Fruit fly (Drosophila melanogaster) ovary, adult (tissue): Measurements from ENCODE around the gene CG17159.

Experiments used
- CG17801 ChIP-seq: fragments of 200-800 bp; optimal IDR thresholded peaks from 2 replicates; lab custom pipeline; 2019; ENCODE audit warnings: missing biosample characterization, mild to moderate bottlenecking, missing genetic modification characterization, moderate library complexity; ENCODE audit not compliant: partially characterized antibody

CG17159 gene

DNA sequence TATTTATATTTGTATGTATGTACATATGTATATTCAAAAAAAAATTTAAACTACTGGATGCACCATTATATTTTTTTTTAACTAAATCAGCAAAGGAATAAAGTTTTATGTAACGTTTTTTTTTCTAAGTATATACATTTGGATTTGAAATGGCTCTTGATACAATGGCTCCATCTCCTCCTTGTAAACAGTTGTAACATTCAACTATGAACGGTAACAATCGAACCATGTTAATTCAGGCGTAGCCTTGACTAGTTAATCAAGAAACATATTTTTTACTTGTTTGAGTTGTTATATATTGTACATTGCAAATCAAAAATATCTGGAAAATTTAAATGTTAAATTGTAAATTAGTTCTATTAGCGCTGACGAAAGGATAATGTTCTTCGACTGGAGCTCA, 56.7 kb downstream of the CG17159 start, which contains the start of gene CG12061:
Gene CG12061 (plus strand): TSS at position 301 of the 400 bp plus-strand sequence.
- TF ChIP-seq CG17801 (GFP tag; lab: Kevin White, UChicago), result no peak
